Worm (Caenorhabditis elegans) whole organism, young adult: ENCODE data around the gene E04F6.9.

Source experiments
- B0019.2 ChIP-seq: fragments of 200-800 bp; sonication (Bioruptor generic); conservative IDR thresholded peaks from 2 replicates; pipeline ENCODE4 v1.3.6; 2022; ENCODE audit warnings: missing genetic modification reagents, missing genetic modification characterization, missing compliant biosample characterization
- B0336.3 ChIP-seq: fragments of 200-800 bp; sonication (Bioruptor generic); IDR thresholded peaks from 2 replicates; pipeline ENCODE4 v1.3.6; 2022; ENCODE audit warnings: missing genetic modification characterization, missing compliant biosample characterization
- D2030.7 ChIP-seq: fragments of 200-800 bp; sonication (Bioruptor generic); IDR thresholded peaks from 2 replicates; pipeline ENCODE4 v1.3.6; 2022; ENCODE audit warnings: missing genetic modification reagents, missing genetic modification characterization, missing compliant biosample characterization
- F37B4.10 ChIP-seq: fragments of 200-800 bp; sonication (Bioruptor generic); IDR thresholded peaks from 2 replicates; pipeline ENCODE4 v1.3.6; 2022; ENCODE audit warnings: missing genetic modification characterization, missing compliant biosample characterization
- F49E8.2 ChIP-seq: sonication (generic microtip); optimal IDR thresholded peaks from 3 replicates; lab custom pipeline; 2017; ENCODE audit warnings: missing genetic modification characterization, mild to moderate bottlenecking, missing compliant biosample characterization, antibody characterized with exemption, moderate library complexity; ENCODE audit not compliant: insufficient read depth
- F57C9.4 ChIP-seq: sonication (generic microtip); optimal IDR thresholded peaks from 2 replicates; lab custom pipeline; 2017; ENCODE audit warnings: mild to moderate bottlenecking, missing genetic modification characterization, missing compliant biosample characterization
- Y56A3A.18 ChIP-seq: fragments of 200-800 bp; sonication (Bioruptor generic); IDR thresholded peaks from 2 replicates; pipeline ENCODE4 v1.3.6; 2022; ENCODE audit warnings: missing genetic modification reagents, missing genetic modification characterization, missing compliant biosample characterization
- ZK185.1 ChIP-seq: sonication (generic microtip); optimal IDR thresholded peaks from 2 replicates; lab custom pipeline; 2016; ENCODE audit warnings: mild to moderate bottlenecking, missing genetic modification characterization, missing compliant biosample characterization; ENCODE audit not compliant: poor library complexity, severe bottlenecking
- akir-1 ChIP-seq: fragments of 200-800 bp; sonication (Bioruptor generic); optimal IDR thresholded peaks from 2 replicates; lab custom pipeline; 2018; ENCODE audit warnings: mild to moderate bottlenecking, missing genetic modification characterization, moderate library complexity, missing compliant biosample characterization
- ama-1 ChIP-seq, 3 experiments: fragments of 150-350 bp in 1 of 3; sonication (generic microtip) in 2 of 3; optimal IDR thresholded peaks; 2 replicates each; lab custom pipeline; 2014 to 2018; ENCODE audit warnings: missing biosample characterization in 2 of 3, missing genetic modification characterization in 2 of 3, missing genetic modification reagents in 2 of 3
- aptf-2 ChIP-seq: fragments of 200-800 bp; sonication (Bioruptor generic); conservative IDR thresholded peaks from 2 replicates; pipeline ENCODE4 v1.3.6; 2022; ENCODE audit warnings: missing genetic modification reagents, missing genetic modification characterization, missing compliant biosample characterization
- attf-6 ChIP-seq: fragments of 200-800 bp; sonication (Bioruptor generic); IDR thresholded peaks from 2 replicates; pipeline ENCODE4 v1.3.6; 2022; ENCODE audit warnings: missing genetic modification reagents, missing genetic modification characterization, missing compliant biosample characterization
- cebp-2 ChIP-seq: fragments of 200-800 bp; sonication (Bioruptor generic); IDR thresholded peaks from 2 replicates; pipeline ENCODE4 v1.3.6; 2022; ENCODE audit warnings: missing genetic modification characterization, missing compliant biosample characterization
- ceh-91 ChIP-seq: fragments of 200-800 bp; sonication (Bioruptor generic); IDR thresholded peaks from 2 replicates; pipeline ENCODE4 v1.3.6; 2022; ENCODE audit warnings: missing genetic modification reagents, missing genetic modification characterization, missing compliant biosample characterization
- chd-7 ChIP-seq: sonication (generic microtip); optimal IDR thresholded peaks from 2 replicates; lab custom pipeline; 2016; ENCODE audit warnings: mild to moderate bottlenecking, missing genetic modification characterization, moderate library complexity, missing compliant biosample characterization
- die-1 ChIP-seq: sonication (generic microtip); optimal IDR thresholded peaks from 2 replicates; lab custom pipeline; 2016; ENCODE audit warnings: missing genotype, mild to moderate bottlenecking, missing genetic modification characterization, missing compliant biosample characterization
- dox-1 ChIP-seq: fragments of 200-800 bp; sonication (Bioruptor generic); IDR thresholded peaks from 2 replicates; pipeline ENCODE4 v1.3.6; 2022; ENCODE audit warnings: missing genetic modification reagents, missing genetic modification characterization, missing compliant biosample characterization
- dpff-1 ChIP-seq: sonication (generic microtip); optimal IDR thresholded peaks from 2 replicates; lab custom pipeline; 2017; ENCODE audit warnings: mild to moderate bottlenecking, missing genetic modification characterization, missing compliant biosample characterization
- egl-18 ChIP-seq: fragments of 200-800 bp; sonication (Bioruptor generic); IDR thresholded peaks from 2 replicates; pipeline ENCODE4 v1.3.6; 2022; ENCODE audit warnings: missing genetic modification reagents, missing genetic modification characterization, missing compliant biosample characterization
- fkh-3 ChIP-seq: sonication (generic microtip); optimal IDR thresholded peaks from 2 replicates; lab custom pipeline; 2016; ENCODE audit warnings: mild to moderate bottlenecking, missing genetic modification characterization, missing compliant biosample characterization
- gei-17 ChIP-seq: fragments of 200-800 bp; sonication (Bioruptor generic); optimal IDR thresholded peaks from 2 replicates; lab custom pipeline; 2018; ENCODE audit warnings: mild to moderate bottlenecking, missing genetic modification characterization, missing compliant biosample characterization
- him-1 ChIP-seq: sonication (generic microtip); optimal IDR thresholded peaks from 2 replicates; lab custom pipeline; 2016; ENCODE audit warnings: missing genotype, missing genetic modification reagents, missing genetic modification characterization, missing compliant biosample characterization
- let-607 ChIP-seq, 2 experiments: fragments of 200-800 bp in 1 of 2; sonication (Bioruptor generic) in 1 of 2; sonication (generic microtip) in 1 of 2; optimal IDR thresholded peaks; 2 replicates each; lab custom pipeline; 2016 to 2018; ENCODE audit warnings: mild to moderate bottlenecking in 2 of 2, missing compliant biosample characterization in 2 of 2, missing genetic modification characterization in 2 of 2, moderate library complexity in 2 of 2, missing genotype in 1 of 2
- lin-26 ChIP-seq: fragments of 200-800 bp; sonication (Bioruptor generic); IDR thresholded peaks from 2 replicates; pipeline ENCODE4 v1.3.6; 2022; ENCODE audit warnings: missing genetic modification reagents, missing genetic modification characterization, missing compliant biosample characterization
- lin-54 ChIP-seq: fragments of 200-800 bp; sonication (Bioruptor generic); optimal IDR thresholded peaks from 2 replicates; lab custom pipeline; 2018; ENCODE audit warnings: mild to moderate bottlenecking, missing genetic modification characterization, missing compliant biosample characterization
- lir-1 ChIP-seq: fragments of 200-800 bp; sonication (Bioruptor generic); conservative IDR thresholded peaks from 2 replicates; pipeline ENCODE4 v1.3.6; 2022; ENCODE audit warnings: missing genetic modification reagents, missing genetic modification characterization, missing compliant biosample characterization
- mes-4 ChIP-seq: sonication (generic microtip); optimal IDR thresholded peaks from 2 replicates; lab custom pipeline; 2016; ENCODE audit warnings: missing genotype, missing genetic modification characterization, missing compliant biosample characterization
- nfya-1 ChIP-seq: sonication (generic microtip); optimal IDR thresholded peaks from 2 replicates; lab custom pipeline; 2017; ENCODE audit warnings: antibody characterized with exemption, missing compliant biosample characterization, missing genetic modification characterization, borderline replicate concordance; ENCODE audit not compliant: insufficient read depth
- nfya-2 ChIP-seq: fragments of 200-800 bp; sonication (Bioruptor generic); IDR thresholded peaks from 2 replicates; pipeline ENCODE4 v1.3.6; 2022; ENCODE audit warnings: missing genetic modification reagents, missing genetic modification characterization, missing compliant biosample characterization
- nhr-179 ChIP-seq: sonication (generic microtip); optimal IDR thresholded peaks from 2 replicates; lab custom pipeline; 2016; ENCODE audit warnings: mild to moderate bottlenecking, missing genetic modification characterization, missing compliant biosample characterization
- nhr-90 ChIP-seq: sonication (generic microtip); optimal IDR thresholded peaks from 2 replicates; lab custom pipeline; 2016; ENCODE audit warnings: missing genotype, mild to moderate bottlenecking, missing genetic modification characterization, missing compliant biosample characterization
- snpc-3.4 ChIP-seq: sonication (generic microtip); optimal IDR thresholded peaks from 2 replicates; lab custom pipeline; 2017; ENCODE audit warnings: missing genetic modification characterization, mild to moderate bottlenecking, missing compliant biosample characterization, antibody characterized with exemption, moderate library complexity, missing genotype, missing genetic modification reagents
- snpc-4 ChIP-seq, 5 experiments: fragments of 150-350 bp in 1 of 5; sonication (generic microtip) in 4 of 5; optimal IDR thresholded peaks; 2 replicates each; lab custom pipeline; 2014 to 2018; ENCODE audit warnings: missing genetic modification characterization in 5 of 5, missing biosample characterization in 3 of 5, antibody characterized with exemption in 2 of 5, mild to moderate bottlenecking in 2 of 5, missing compliant biosample characterization in 2 of 5, missing genotype in 2 of 5, moderate library complexity in 2 of 5, missing genetic modification reagents in 1 of 5
- zim-3 ChIP-seq: sonication (generic microtip); optimal IDR thresholded peaks from 2 replicates; lab custom pipeline; 2017; ENCODE audit warnings: mild to moderate bottlenecking, missing genetic modification characterization, moderate library complexity, missing compliant biosample characterization

E04F6.9 gene

DNA sequence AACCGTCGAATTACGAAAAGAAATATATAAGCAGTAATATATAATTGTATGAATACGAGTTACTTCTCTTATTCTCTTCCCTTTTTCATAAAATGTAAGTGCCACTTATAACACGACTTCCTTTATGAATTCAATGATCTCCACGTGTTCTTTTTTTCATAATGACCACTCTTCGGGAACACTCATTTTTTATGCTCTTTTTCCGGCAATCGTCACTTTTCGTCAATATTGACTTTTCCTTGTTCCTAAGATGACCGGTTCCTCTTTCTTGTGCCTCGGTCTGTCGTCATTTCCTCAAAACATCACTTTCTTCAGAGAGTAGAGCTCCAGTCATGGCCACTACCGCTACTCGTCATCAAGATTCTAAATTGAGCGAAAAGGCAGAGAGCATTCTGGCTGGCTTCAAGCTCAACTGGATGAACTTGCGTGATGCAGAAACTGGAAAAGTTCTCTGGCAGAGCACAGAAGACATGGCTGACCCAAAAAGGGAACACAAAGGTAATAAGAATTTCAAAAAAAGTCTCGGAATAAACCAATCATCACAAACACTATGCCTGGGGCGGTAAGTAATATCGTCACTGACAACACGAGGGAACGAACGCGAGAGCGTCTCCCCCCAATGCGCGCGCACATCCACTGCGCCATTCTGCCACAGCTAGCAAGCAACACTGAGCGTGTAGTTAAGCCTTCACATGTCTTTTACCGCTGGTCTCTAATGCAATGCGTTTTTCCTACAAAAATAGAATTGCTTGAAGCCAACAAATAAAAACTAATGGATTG is 28.3 kb downstream of the E04F6.9 start, which contains the start of gene pdl-1 (continued):
- TF ChIP-seq snpc-4 (GFP tag; optimal IDR thresholded peaks at IDR 0.05; lab: Kevin White, UChicago) (peak; percentile 53), snpc-4 (tag; optimal IDR thresholded peaks at IDR 0.05; lab: Kevin White, UChicago) (peak; percentile 67 to 83 (median 80)), chd-7 (tag; lab: Kevin White, UChicago) (peak; percentile 86), F57C9.4 (peak; percentile 65), lir-1 (GFP tag; lab: Robert Waterston, UW) (peak; percentile 71; the same call in 1 of the 2 replicates), gei-17 (GFP tag; lab: Kevin White, UChicago) (peak; percentile 39), dox-1 (GFP tag; lab: Robert Waterston, UW) (peak; percentile 92), fkh-3 (tag; lab: Kevin White, UChicago) (peak; percentile 71), snpc-3.4 (tag; lab: Kevin White, UChicago) (peak; percentile 87), akir-1 (GFP tag; lab: Kevin White, UChicago) (peak; percentile 73), F37B4.10 (GFP tag; lab: Robert Waterston, UW) (0 out of 2 replicates have a peak, but pooled peaks have one; percentile 23), ama-1 (optimal IDR thresholded peaks at IDR 0.05; lab: Kevin White, UChicago) (no peak), ama-1 (GFP tag; optimal IDR thresholded peaks at IDR 0.05; lab: Kevin White, UChicago) (peak; percentile 87 to 93), let-607 (tag; optimal IDR thresholded peaks at IDR 0.05; lab: Kevin White, UChicago) (peak; percentile 28 to 30), die-1 (tag; lab: Kevin White, UChicago) (peak; percentile 96), nfya-1 (tag; lab: Kevin White, UChicago) (no peak), ceh-91 (GFP tag; lab: Robert Waterston, UW) (no peak), Y56A3A.18 (GFP tag; lab: Robert Waterston, UW) (peak; percentile 91), F49E8.2 (no peak), lin-54 (peak; percentile 78), attf-6 (GFP tag; lab: Robert Waterston, UW) (no peak; the same call in none of the 2 replicates), B0019.2 (GFP tag; lab: Robert Waterston, UW) (0 out of 2 replicates have a peak, but pooled peaks have one; percentile 26), lin-26 (GFP tag; lab: Robert Waterston, UW) (peak; percentile 96), ZK185.1 (tag; lab: Kevin White, UChicago) (peak; percentile 94), B0336.3 (no peak; the same call in 1 of the 2 replicates), nfya-2 (GFP tag; lab: Robert Waterston, UW) (no peak), D2030.7 (GFP tag; lab: Robert Waterston, UW) (peak; percentile 78), nhr-179 (tag; lab: Kevin White, UChicago) (peak; percentile 77), dpff-1 (peak; percentile 13), mes-4 (tag; lab: Kevin White, UChicago) (peak; percentile 91), him-1 (tag; lab: Kevin White, UChicago) (peak; percentile 97), cebp-2 (GFP tag; lab: Robert Waterston, UW) (peak; percentile 95), zim-3 (tag; lab: Kevin White, UChicago) (peak; percentile 86), aptf-2 (GFP tag; lab: Robert Waterston, UW) (peak; percentile 65), egl-18 (GFP tag; lab: Robert Waterston, UW) (0 out of 2 replicates have a peak, but pooled peaks have one; percentile 46)

DNA sequence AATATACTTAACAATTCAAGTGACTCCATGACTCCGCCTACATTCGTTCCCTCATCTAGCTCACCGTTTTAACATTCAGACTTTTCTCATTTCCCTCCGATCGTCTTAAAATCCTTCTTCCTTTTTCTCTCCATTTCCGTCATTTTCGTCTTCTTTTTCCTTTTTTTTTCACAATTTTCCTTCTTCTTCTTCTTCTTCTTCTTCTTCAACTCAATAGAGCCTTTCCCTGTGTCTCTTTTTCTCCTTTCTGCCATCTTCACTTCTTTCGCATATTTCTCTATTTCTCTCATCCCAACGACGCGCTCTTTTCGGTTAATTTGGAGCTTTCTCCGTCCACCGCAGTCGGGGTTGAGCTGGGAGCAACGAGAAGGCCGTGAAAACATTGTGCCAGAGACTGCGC is 29.3 kb downstream of the E04F6.9 start:
- TF ChIP-seq lin-54 (no peak), nhr-90 (tag; lab: Kevin White, UChicago) (no peak)
